Worm (Caenorhabditis elegans) whole organism, L4 larva: ENCODE data around the gene srh-139.

Experiments used
- F44E2.7 ChIP-seq: fragments of 200-800 bp; sonication (Bioruptor generic); IDR thresholded peaks from 2 replicates; pipeline ENCODE4 v2.1.2; 2022; ENCODE audit warnings: missing genetic modification characterization, missing compliant biosample characterization
- F49E8.2 ChIP-seq: sonication (generic microtip); optimal IDR thresholded peaks from 2 replicates; lab custom pipeline; 2016; ENCODE audit warnings: missing compliant biosample characterization, mild to moderate bottlenecking, missing genetic modification characterization, borderline replicate concordance
- R02D3.7 ChIP-seq: fragments of 150-350 bp; sonication (generic microtip); optimal IDR thresholded peaks from 3 replicates; lab custom pipeline; 2014; ENCODE audit warnings: missing biosample characterization, missing genetic modification characterization
- aha-1 ChIP-seq: fragments of 150-350 bp; peaks from one replicate; lab custom pipeline; 2014; ENCODE audit warnings: missing biosample characterization, missing genetic modification characterization
- aly-2 ChIP-seq: sonication (generic microtip); optimal IDR thresholded peaks from 2 replicates; lab custom pipeline; 2018; ENCODE audit warnings: missing biosample characterization, missing genetic modification characterization
- ceh-20 ChIP-seq: fragments of 200-800 bp; sonication (Bioruptor generic); IDR thresholded peaks from 2 replicates; pipeline ENCODE4 v1.3.6; 2022; ENCODE audit warnings: missing genetic modification reagents, missing genetic modification characterization, missing compliant biosample characterization
- lin-39 ChIP-seq: fragments of 150-350 bp; optimal IDR thresholded peaks from 2 replicates; lab custom pipeline; 2014; ENCODE audit warnings: missing biosample characterization, missing genetic modification reagents, missing genetic modification characterization
- nhr-237 ChIP-seq: sonication (generic microtip); optimal IDR thresholded peaks from 2 replicates; lab custom pipeline; 2017; ENCODE audit warnings: missing biosample characterization, missing genetic modification characterization
- rbr-2 ChIP-seq: sonication (generic microtip); optimal IDR thresholded peaks from 2 replicates; lab custom pipeline; 2016; ENCODE audit warnings: missing genotype, missing genetic modification characterization, missing compliant biosample characterization
- skn-1 ChIP-seq: fragments of 150-350 bp; optimal IDR thresholded peaks from 2 replicates; lab custom pipeline; 2014; ENCODE audit warnings: missing biosample characterization, missing genetic modification characterization
- snpc-1.2 ChIP-seq: fragments of 200-800 bp; sonication (Bioruptor generic); IDR thresholded peaks from 2 replicates; pipeline ENCODE4 v1.3.6; 2022; ENCODE audit warnings: missing genetic modification reagents, missing genetic modification characterization, missing compliant biosample characterization
- unc-62 ChIP-seq, 3 experiments: fragments of 150-350 bp in 1 of 3; sonication (generic microtip); optimal IDR thresholded peaks in 2 of 3; peaks in 1 of 3; 1 replicate in 1 of 3; 2 replicates in 2 of 3; lab custom pipeline; 2014 to 2017; ENCODE audit warnings: missing biosample characterization in 3 of 3, missing genetic modification characterization in 3 of 3, missing genetic modification reagents in 3 of 3, missing genotype in 1 of 3
- ztf-11 ChIP-seq: fragments of 150-350 bp; optimal IDR thresholded peaks from 2 replicates; lab custom pipeline; 2014; ENCODE audit warnings: missing biosample characterization, missing genetic modification characterization

DNA sequence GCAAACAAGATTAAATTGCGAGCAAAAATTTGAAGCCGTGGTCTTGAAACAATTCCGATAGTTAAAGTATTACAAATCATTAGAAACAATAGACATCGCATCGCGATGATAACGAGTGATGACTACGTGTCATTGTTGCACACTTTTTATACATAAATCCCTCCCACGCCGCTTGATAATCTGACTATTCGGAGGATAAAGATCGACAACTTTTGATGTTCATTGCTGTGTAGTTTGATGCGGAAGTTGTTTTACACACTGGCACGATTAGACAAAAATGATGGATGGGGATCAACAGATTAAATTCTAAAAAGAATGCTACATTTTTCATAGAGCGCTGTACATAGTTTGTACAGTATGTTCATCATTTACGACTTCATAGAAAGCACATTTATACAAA lies 4.5 kb upstream of the srh-139 start, which contains the start of gene T08G3.11:
- TF ChIP-seq rbr-2 (no peak), F44E2.7 (GFP tag; lab: Robert Waterston, UW) (no peak), aly-2 (tag; lab: Kevin White, UChicago) (no peak), aha-1 (tag; lab: Kevin White, UChicago) (no peak), ztf-11 (no peak), lin-39 (tag; lab: Kevin White, UChicago) (no peak), unc-62 (GFP tag; optimal IDR thresholded peaks at IDR 0.05 in 1 of 2; lab: Kevin White, UChicago) (peak in 1 of 2 experiments; percentile 67), unc-62 (tag; optimal IDR thresholded peaks at IDR 0.05; lab: Kevin White, UChicago) (no peak), F49E8.2 (tag; lab: Kevin White, UChicago) (no peak), snpc-1.2 (GFP tag; lab: Robert Waterston, UW) (no peak), R02D3.7 (tag; lab: Kevin White, UChicago) (no peak), ceh-20 (GFP tag; lab: Robert Waterston, UW) (no peak), skn-1 (no peak), nhr-237 (tag; lab: Kevin White, UChicago) (no peak)
